Fruit fly (Drosophila melanogaster): ENCODE results near the gene CG42245.

CG42245 gene

dm6 chr3L:2636023-2636968 is 4.8 kb downstream of the CG42245 start (continued):
- TF ChIP-seq Blimp-1 (GFP tag; optimal IDR thresholded peaks at IDR 0.05) (no peak), CG11085 (GFP tag; IDR thresholded peaks at IDR 0.05) (no peak), HLHmδ (GFP tag; optimal IDR thresholded peaks at IDR 0.05) (no peak), ap (GFP tag; IDR thresholded peaks at IDR 0.05) (no peak), tup (GFP tag; optimal IDR thresholded peaks at IDR 0.05) (no peak), zfh1 (GFP tag; IDR thresholded peaks at IDR 0.05) (no peak), CG32772 (GFP tag; IDR thresholded peaks at IDR 0.05) (no peak), vfl (GFP tag; optimal IDR thresholded peaks at IDR 0.05) (no peak), bigmax (GFP tag; optimal IDR thresholded peaks at IDR 0.05) (no peak), NC2β (GFP tag; optimal IDR thresholded peaks at IDR 0.05) (no peak), exex (tag; optimal IDR thresholded peaks at IDR 0.05) (no peak), CG13296 (GFP tag; optimal IDR thresholded peaks at IDR 0.05) (no peak), CG8359 (GFP tag; optimal IDR thresholded peaks at IDR 0.05; ENCODE audit: borderline replicate concordance) (no peak), abd-A (tag; optimal IDR thresholded peaks at IDR 0.05) (no peak), en (GFP tag; optimal IDR thresholded peaks at IDR 0.05) (no peak), luna (GFP tag; optimal IDR thresholded peaks at IDR 0.05) (no peak), D19A (tag; optimal IDR thresholded peaks at IDR 0.05) (peak; percentile 22), Dp (GFP tag; optimal IDR thresholded peaks at IDR 0.05) (no peak), CG7357 (GFP tag; IDR thresholded peaks at IDR 0.05) (no peak), vvl (GFP tag; IDR thresholded peaks at IDR 0.05) (peak; percentile 43; the same call in 1 of the 2 replicates), CG12391 (tag; optimal IDR thresholded peaks at IDR 0.05) (peak; percentile 5), croc (GFP tag; conservative IDR thresholded peaks at IDR 0.05) (no peak), gcm (GFP tag; optimal IDR thresholded peaks at IDR 0.05) (no peak), zfh2 (GFP tag; optimal IDR thresholded peaks at IDR 0.05) (no peak), HmgZ (tag; optimal IDR thresholded peaks at IDR 0.05) (peak; percentile 14), CG42726 (GFP tag; IDR thresholded peaks at IDR 0.05; ENCODE audit: partially characterized antibody) (no peak), CG6654 (GFP tag; optimal IDR thresholded peaks at IDR 0.05) (no peak), hth (optimal IDR thresholded peaks at IDR 0.05) (no peak), Adf1 (GFP tag; IDR thresholded peaks at IDR 0.05) (peak; percentile 51; the same call in 1 of the 2 replicates), MESR4 (GFP tag; optimal IDR thresholded peaks at IDR 0.05) (no peak), Gsc (GFP tag; IDR thresholded peaks at IDR 0.05) (no peak), CG16813 (GFP tag; IDR thresholded peaks at IDR 0.05; ENCODE audit: partially characterized antibody) (no peak), bcd (GFP tag; optimal IDR thresholded peaks at IDR 0.05) (no peak), ATbp (GFP tag; optimal IDR thresholded peaks at IDR 0.05) (no peak), CG15011 (GFP tag; optimal IDR thresholded peaks at IDR 0.05) (no peak), Nf-YC (tag; optimal IDR thresholded peaks at IDR 0.05) (no peak), cg (GFP tag; optimal IDR thresholded peaks at IDR 0.05) (peak; percentile 86), dysf (GFP tag; IDR thresholded peaks at IDR 0.05) (no peak), CG17802 (tag; optimal IDR thresholded peaks at IDR 0.05) (no peak), chn (GFP tag; optimal IDR thresholded peaks at IDR 0.05) (no peak), CG14710 (tag; optimal IDR thresholded peaks at IDR 0.05) (no peak), CG3407 (GFP tag; optimal IDR thresholded peaks at IDR 0.05) (no peak), ken (GFP tag; IDR thresholded peaks at IDR 0.05) (no peak), CG13775 (GFP tag; optimal IDR thresholded peaks at IDR 0.05) (no peak), tap (tag; optimal IDR thresholded peaks at IDR 0.05) (no peak), CG34422 (GFP tag; IDR thresholded peaks at IDR 0.05) (peak; percentile 52; the same call in 1 of the 3 replicates), HmgD (GFP tag; optimal IDR thresholded peaks at IDR 0.05) (no peak), chm (GFP tag; IDR thresholded peaks at IDR 0.05) (no peak), CG12299 (tag; optimal IDR thresholded peaks at IDR 0.05) (no peak)
